Fruit fly (Drosophila melanogaster) whole organism, embryonic: Measurements from ENCODE around the gene CG6006.

ENCODE experiments used
- Blimp-1 ChIP-seq: fragments of 200-800 bp; sonication (Bioruptor generic); optimal IDR thresholded peaks from 3 replicates; lab custom pipeline; 2018; ENCODE audit warnings: missing biosample characterization, missing genetic modification characterization, mild to moderate bottlenecking, moderate library complexity, missing genetic modification reagents
- CG10147 ChIP-seq: fragments of 200-800 bp; sonication (Bioruptor generic); optimal IDR thresholded peaks from 2 replicates; lab custom pipeline; 2019; ENCODE audit warnings: missing biosample characterization, mild to moderate bottlenecking, missing genetic modification characterization, moderate library complexity
- CG10209 ChIP-seq: fragments of 200-800 bp; sonication (Bioruptor generic); optimal IDR thresholded peaks from 3 replicates; lab custom pipeline; 2017; ENCODE audit warnings: missing biosample characterization, mild to moderate bottlenecking, missing genetic modification characterization, missing genetic modification reagents
- CG10565 ChIP-seq: fragments of 200-800 bp; sonication (Bioruptor generic); optimal IDR thresholded peaks from 3 replicates; lab custom pipeline; 2016; ENCODE audit warnings: missing biosample characterization, mild to moderate bottlenecking, missing genetic modification characterization
- CG10979 ChIP-seq: fragments of 200-800 bp; sonication (Bioruptor generic); optimal IDR thresholded peaks from 2 replicates; lab custom pipeline; 2018; ENCODE audit warnings: missing biosample characterization, mild to moderate bottlenecking, missing genetic modification characterization, moderate library complexity
- CG11504 ChIP-seq: fragments of 200-800 bp; sonication (Bioruptor generic); optimal IDR thresholded peaks from 3 replicates; lab custom pipeline; 2019; ENCODE audit warnings: missing biosample characterization, mild to moderate bottlenecking, missing genetic modification characterization, moderate library complexity
- CG14667 ChIP-seq: fragments of 200-800 bp; sonication (Bioruptor generic); IDR thresholded peaks from 2 replicates; pipeline ENCODE4 v1.3.6; 2022; ENCODE audit warnings: missing biosample characterization, missing genetic modification characterization
- CG1529 ChIP-seq: fragments of 200-800 bp; sonication (Bioruptor generic); optimal IDR thresholded peaks from 3 replicates; lab custom pipeline; 2018; ENCODE audit warnings: missing biosample characterization, missing genetic modification characterization
- CG15514 ChIP-seq: fragments of 200-800 bp; sonication (Bioruptor generic); optimal IDR thresholded peaks from 3 replicates; lab custom pipeline; 2017; ENCODE audit warnings: missing biosample characterization, missing genetic modification characterization, mild to moderate bottlenecking, moderate library complexity, missing genetic modification reagents
- CG18011 ChIP-seq: fragments of 200-800 bp; sonication (Bioruptor generic); optimal IDR thresholded peaks from 2 replicates; lab custom pipeline; 2017; ENCODE audit warnings: missing biosample characterization, missing genetic modification characterization, mild to moderate bottlenecking, moderate library complexity, missing genotype
- CG4404 ChIP-seq: fragments of 200-800 bp; sonication (Bioruptor generic); IDR thresholded peaks from 2 replicates; pipeline ENCODE4 v1.3.6; 2022; ENCODE audit warnings: missing biosample characterization, missing genetic modification characterization
- CG4820 ChIP-seq: fragments of 200-800 bp; sonication (Bioruptor generic); optimal IDR thresholded peaks from 3 replicates; lab custom pipeline; 2016; ENCODE audit warnings: missing biosample characterization, missing genetic modification characterization
- CG4854 ChIP-seq: fragments of 200-800 bp; sonication (Bioruptor generic); optimal IDR thresholded peaks from 2 replicates; lab custom pipeline; 2016; ENCODE audit warnings: missing biosample characterization, missing genetic modification characterization, inconsistent platforms
- CG7963 ChIP-seq: fragments of 200-800 bp; sonication (Bioruptor generic); IDR thresholded peaks from 3 replicates; pipeline ENCODE4 v1.3.6; 2022; ENCODE audit warnings: missing biosample characterization, missing genetic modification characterization; ENCODE audit not compliant: partially characterized antibody
- CG8089 ChIP-seq: fragments of 200-800 bp; sonication (Bioruptor generic); optimal IDR thresholded peaks from 3 replicates; lab custom pipeline; 2016; ENCODE audit warnings: missing biosample characterization, missing genetic modification characterization
- CG9609 ChIP-seq: fragments of 200-800 bp; sonication (Bioruptor generic); optimal IDR thresholded peaks from 3 replicates; lab custom pipeline; 2016; ENCODE audit warnings: missing biosample characterization, missing genetic modification characterization
- CG9876 ChIP-seq: fragments of 200-800 bp; sonication (Bioruptor generic); optimal IDR thresholded peaks from 2 replicates; lab custom pipeline; 2016; ENCODE audit warnings: missing biosample characterization, missing genetic modification characterization
- D19B ChIP-seq: fragments of 200-800 bp; sonication (Bioruptor generic); optimal IDR thresholded peaks from 2 replicates; lab custom pipeline; 2017; ENCODE audit warnings: missing biosample characterization, mild to moderate bottlenecking, missing genetic modification characterization
- Drgx ChIP-seq: fragments of 200-800 bp; sonication (Bioruptor generic); IDR thresholded peaks from 2 replicates; pipeline ENCODE4 v1.3.6; 2022; ENCODE audit warnings: missing biosample characterization, missing genetic modification characterization
- HmgZ ChIP-seq: fragments of 200-800 bp; sonication (Bioruptor generic); optimal IDR thresholded peaks from 2 replicates; lab custom pipeline; 2018; ENCODE audit warnings: missing biosample characterization, mild to moderate bottlenecking, missing genetic modification characterization
- Hr39 ChIP-seq: fragments of >200 bp; optimal IDR thresholded peaks from 2 replicates; lab custom pipeline; 2017
- Hsf ChIP-seq: fragments of 200-800 bp; sonication (Bioruptor generic); optimal IDR thresholded peaks from 3 replicates; lab custom pipeline; 2016; ENCODE audit warnings: missing biosample characterization, missing genetic modification characterization
- Mes4 ChIP-seq: fragments of 200-800 bp; sonication (Bioruptor generic); optimal IDR thresholded peaks from 2 replicates; lab custom pipeline; 2016; ENCODE audit warnings: missing biosample characterization, missing genetic modification characterization
- Myb ChIP-seq: fragments of 200-800 bp; sonication (Bioruptor generic); optimal IDR thresholded peaks from 2 replicates; lab custom pipeline; 2016; ENCODE audit warnings: missing biosample characterization, missing genetic modification characterization
- Nf-YA ChIP-seq: fragments of 200-800 bp; sonication (Bioruptor generic); IDR thresholded peaks from 2 replicates; pipeline ENCODE4 v1.3.6; 2022; ENCODE audit warnings: missing biosample characterization, missing genetic modification characterization
- Rx ChIP-seq: fragments of 200-800 bp; sonication (Bioruptor generic); IDR thresholded peaks from 2 replicates; pipeline ENCODE4 v1.3.6; 2022; ENCODE audit warnings: missing biosample characterization, missing genetic modification characterization
- amos ChIP-seq: fragments of 200-800 bp; sonication (Bioruptor generic); IDR thresholded peaks from 2 replicates; pipeline ENCODE4 v1.3.6; 2022; ENCODE audit warnings: missing biosample characterization, missing genetic modification characterization; ENCODE audit not compliant: partially characterized antibody
- bowl ChIP-seq: fragments of 200-800 bp; sonication (Bioruptor generic); IDR thresholded peaks from 2 replicates; pipeline ENCODE4 v1.3.6; 2022; ENCODE audit warnings: missing biosample characterization, missing genetic modification characterization
- bsh ChIP-seq, 2 experiments: fragments of 200-800 bp; sonication (Bioruptor generic); optimal IDR thresholded peaks; 2 replicates each; lab custom pipeline; 2017 to 2018; ENCODE audit warnings: mild to moderate bottlenecking in 2 of 2, missing biosample characterization in 2 of 2, missing genetic modification characterization in 2 of 2, moderate library complexity in 1 of 2
- danr ChIP-seq: fragments of 200-800 bp; sonication (Bioruptor generic); IDR thresholded peaks from 2 replicates; pipeline ENCODE4 v1.3.6; 2022; ENCODE audit warnings: missing biosample characterization, missing genetic modification characterization
- dm ChIP-seq: fragments of 200-800 bp; sonication (Bioruptor generic); optimal IDR thresholded peaks from 3 replicates; lab custom pipeline; 2016; ENCODE audit warnings: missing biosample characterization, missing genetic modification characterization
- emc ChIP-seq: fragments of 200-800 bp; sonication (Bioruptor generic); optimal IDR thresholded peaks from 2 replicates; lab custom pipeline; 2016; ENCODE audit warnings: missing biosample characterization, missing genetic modification characterization
- eyg ChIP-seq: fragments of 200-800 bp; sonication (Bioruptor generic); optimal IDR thresholded peaks from 3 replicates; lab custom pipeline; 2016; ENCODE audit warnings: missing biosample characterization, missing genetic modification characterization
- fd64A ChIP-seq: fragments of 200-800 bp; sonication (Bioruptor generic); optimal IDR thresholded peaks from 3 replicates; lab custom pipeline; 2018; ENCODE audit warnings: missing biosample characterization, mild to moderate bottlenecking, missing genetic modification characterization
- fu2 ChIP-seq: fragments of 200-800 bp; sonication (Bioruptor generic); optimal IDR thresholded peaks from 2 replicates; lab custom pipeline; 2016; ENCODE audit warnings: missing biosample characterization, missing genetic modification characterization
- jumu ChIP-seq: fragments of 200-800 bp; sonication (Bioruptor generic); optimal IDR thresholded peaks from 3 replicates; lab custom pipeline; 2016; ENCODE audit warnings: missing biosample characterization, missing genetic modification characterization
- lov ChIP-seq, 2 experiments: fragments of 200-800 bp in 1 of 2; fragments of >200 bp in 1 of 2; sonication (Bioruptor generic) in 1 of 2; IDR thresholded peaks in 1 of 2; optimal IDR thresholded peaks in 1 of 2; 2 replicates in 1 of 2; 3 replicates in 1 of 2; pipeline versions ENCODE4 v1.3.6 to Lab custom; 2017 to 2022; ENCODE audit warnings: missing biosample characterization in 1 of 2, missing genetic modification characterization in 1 of 2
- luna ChIP-seq: fragments of 200-800 bp; sonication (Bioruptor generic); optimal IDR thresholded peaks from 2 replicates; lab custom pipeline; 2016; ENCODE audit warnings: missing biosample characterization, missing genetic modification characterization
- maf-S ChIP-seq: fragments of 200-800 bp; sonication (Bioruptor generic); optimal IDR thresholded peaks from 2 replicates; lab custom pipeline; 2016; ENCODE audit warnings: missing biosample characterization, missing genetic modification characterization
- otp ChIP-seq: fragments of 200-800 bp; sonication (Bioruptor generic); IDR thresholded peaks from 3 replicates; pipeline ENCODE4, ENCODE4 v1.3.6; 2022; ENCODE audit warnings: missing biosample characterization, missing genetic modification characterization
- pnt ChIP-seq: fragments of 200-800 bp; sonication (Bioruptor generic); optimal IDR thresholded peaks from 3 replicates; lab custom pipeline; 2016; ENCODE audit warnings: missing biosample characterization, missing genetic modification characterization
- prd ChIP-seq, 3 experiments: fragments of >200 bp in 2 of 3; fragments of 200-800 bp in 1 of 3; sonication (Bioruptor generic) in 1 of 3; optimal IDR thresholded peaks in 2 of 3; IDR thresholded peaks in 1 of 3; 2 replicates in 2 of 3; 3 replicates in 1 of 3; pipeline versions ENCODE4 v1.3.6 to Lab custom; 2017 to 2022; ENCODE audit warnings: missing biosample characterization in 1 of 3, missing genetic modification characterization in 1 of 3
- psq ChIP-seq: fragments of 200-800 bp; sonication (Bioruptor generic); optimal IDR thresholded peaks from 2 replicates; lab custom pipeline; 2017; ENCODE audit warnings: missing biosample characterization, missing genetic modification characterization
- ranshi ChIP-seq: fragments of 200-800 bp; sonication (Bioruptor generic); IDR thresholded peaks from 2 replicates; pipeline ENCODE4 v1.3.6; 2022; ENCODE audit warnings: missing biosample characterization, missing genetic modification characterization
- ro ChIP-seq: fragments of 200-800 bp; sonication (Bioruptor generic); IDR thresholded peaks from 2 replicates; pipeline ENCODE4 v1.3.6; 2022; ENCODE audit warnings: missing biosample characterization, missing genetic modification characterization
- sd ChIP-seq: fragments of 200-800 bp; sonication (Bioruptor generic); optimal IDR thresholded peaks from 3 replicates; lab custom pipeline; 2018; ENCODE audit warnings: missing biosample characterization, mild to moderate bottlenecking, missing genetic modification characterization, moderate library complexity
- tio ChIP-seq: fragments of 200-800 bp; sonication (Bioruptor generic); optimal IDR thresholded peaks from 2 replicates; lab custom pipeline; 2017; ENCODE audit warnings: missing biosample characterization, missing genetic modification characterization, inconsistent platforms
- ttk ChIP-seq: fragments of 200-800 bp; sonication (Bioruptor generic); IDR thresholded peaks from 2 replicates; pipeline ENCODE4 v2.1.2; 2022; ENCODE audit warnings: missing biosample characterization, missing genetic modification characterization
- wdn ChIP-seq: fragments of 200-800 bp; sonication (Bioruptor generic); IDR thresholded peaks from 2 replicates; pipeline ENCODE4 v1.3.6; 2022; ENCODE audit warnings: missing biosample characterization, missing genetic modification characterization
- zen ChIP-seq: fragments of 200-800 bp; sonication (Bioruptor generic); optimal IDR thresholded peaks from 3 replicates; lab custom pipeline; 2018; ENCODE audit warnings: missing biosample characterization, mild to moderate bottlenecking, missing genetic modification characterization, moderate library complexity
- zfh1 ChIP-seq: fragments of 200-800 bp; sonication (Bioruptor generic); IDR thresholded peaks from 3 replicates; pipeline ENCODE4 v1.3.6; 2022; ENCODE audit warnings: missing biosample characterization, missing genetic modification characterization

Gene CG6006

dm6 chr3R:16119441-16119840 is 35.3 kb upstream of the CG6006 start:
- TF ChIP-seq maf-S (GFP tag; lab: Kevin White, UChicago) (no peak), sd (no peak), tio (GFP tag; lab: Kevin White, UChicago) (peak; percentile 2), eyg (GFP tag; lab: Kevin White, UChicago) (no peak), amos (no peak), CG15514 (peak; percentile 1), CG14667 (GFP tag; lab: Robert Waterston, UW) (peak; percentile 34; the same call in 1 of the 2 replicates), prd (optimal IDR thresholded peaks at IDR 0.05; lab: Kevin White, UChicago) (no peak), prd (GFP tag; IDR thresholded peaks at IDR 0.05; lab: Robert Waterston, UW) (peak; percentile 86), Nf-YA (no peak), CG10565 (GFP tag; lab: Kevin White, UChicago) (no peak), bowl (GFP tag; lab: Robert Waterston, UW) (no peak), CG4820 (GFP tag; lab: Kevin White, UChicago) (peak; percentile 4), emc (GFP tag; lab: Kevin White, UChicago) (no peak), pnt (GFP tag; lab: Kevin White, UChicago) (peak; percentile 6), D19B (peak; percentile 54), CG8089 (GFP tag; lab: Kevin White, UChicago) (no peak), zfh1 (GFP tag; lab: Robert Waterston, UW) (peak; percentile 70; the same call in 2 of the 3 replicates), CG9609 (GFP tag; lab: Kevin White, UChicago) (no peak), bsh (GFP tag; optimal IDR thresholded peaks at IDR 0.05; lab: Kevin White, UChicago) (peak; percentile 10 to 74), Drgx (GFP tag; lab: Robert Waterston, UW) (peak; percentile 89), CG7963 (GFP tag; lab: Robert Waterston, UW) (no peak), zen (peak; percentile 72), CG9876 (GFP tag; lab: Kevin White, UChicago) (no peak), ro (GFP tag; lab: Robert Waterston, UW) (no peak), HmgZ (tag; lab: Kevin White, UChicago) (no peak), Hsf (no peak), CG10147 (GFP tag; lab: Kevin White, UChicago) (no peak), danr (GFP tag; lab: Robert Waterston, UW) (no peak), CG4404 (GFP tag; lab: Robert Waterston, UW) (peak; percentile 22; the same call in 1 of the 2 replicates), CG4854 (GFP tag; lab: Kevin White, UChicago) (no peak), psq (GFP tag; lab: Kevin White, UChicago) (no peak), CG1529 (GFP tag; lab: Kevin White, UChicago) (no peak), CG10979 (tag; lab: Kevin White, UChicago) (peak; percentile 23), jumu (GFP tag; lab: Kevin White, UChicago) (no peak), Mes4 (GFP tag; lab: Kevin White, UChicago) (no peak), CG11504 (tag; lab: Kevin White, UChicago) (peak; percentile 22), Rx (GFP tag; lab: Robert Waterston, UW) (no peak), wdn (no peak), luna (GFP tag; lab: Kevin White, UChicago) (no peak), fu2 (GFP tag; lab: Kevin White, UChicago) (no peak), otp (GFP tag; lab: Robert Waterston, UW) (0 out of 3 replicates have a peak, but pooled peaks have one; percentile 24), CG10209 (peak; percentile 1), lov (optimal IDR thresholded peaks at IDR 0.05; lab: Kevin White, UChicago) (no peak), lov (GFP tag; IDR thresholded peaks at IDR 0.05; lab: Robert Waterston, UW) (no peak; the same call in 2 of the 3 replicates), ranshi (no peak), Hr39 (lab: Kevin White, UChicago) (no peak), ttk (GFP tag; lab: Robert Waterston, UW) (no peak), Blimp-1 (GFP tag; lab: Kevin White, UChicago) (peak; percentile 16), dm (GFP tag; lab: Kevin White, UChicago) (no peak), Myb (GFP tag; lab: Kevin White, UChicago) (no peak), CG18011 (GFP tag; lab: Kevin White, UChicago) (no peak), fd64A (GFP tag; lab: Kevin White, UChicago) (no peak)
